Worm (Caenorhabditis elegans) whole organism, L4 larva: ENCODE data around the gene sulp-7.

ENCODE experiments used
- F26F4.8 ChIP-seq: fragments of 200-800 bp; sonication (Bioruptor generic); conservative IDR thresholded peaks from 2 replicates; pipeline ENCODE4 v1.3.6; 2022; ENCODE audit warnings: missing genetic modification characterization, missing compliant biosample characterization
- F37D6.2 ChIP-seq: sonication (generic microtip); optimal IDR thresholded peaks from 2 replicates; lab custom pipeline; 2016; ENCODE audit warnings: mild to moderate bottlenecking, missing genetic modification characterization, missing compliant biosample characterization
- F49E8.2 ChIP-seq: sonication (generic microtip); optimal IDR thresholded peaks from 2 replicates; lab custom pipeline; 2016; ENCODE audit warnings: missing compliant biosample characterization, mild to moderate bottlenecking, missing genetic modification characterization, borderline replicate concordance
- T20F7.1 ChIP-seq: fragments of 200-800 bp; sonication (Bioruptor generic); optimal IDR thresholded peaks from 2 replicates; lab custom pipeline; 2018; ENCODE audit warnings: mild to moderate bottlenecking, missing genetic modification characterization, missing compliant biosample characterization
- Y105C5A.15 ChIP-seq: fragments of 200-800 bp; sonication (Bioruptor generic); IDR thresholded peaks from 2 replicates; pipeline ENCODE4 v1.3.6; 2022; ENCODE audit warnings: missing genetic modification characterization, missing compliant biosample characterization
- Y5F2A.4 ChIP-seq: fragments of 200-800 bp; sonication (Bioruptor generic); optimal IDR thresholded peaks from 2 replicates; lab custom pipeline; 2018; ENCODE audit warnings: mild to moderate bottlenecking, missing genetic modification characterization, missing compliant biosample characterization
- ZK337.2 ChIP-seq: fragments of 200-800 bp; sonication (Bioruptor generic); IDR thresholded peaks from 2 replicates; pipeline ENCODE4 v1.3.6; 2022; ENCODE audit warnings: missing genetic modification reagents, missing genetic modification characterization, missing compliant biosample characterization
- aly-2 ChIP-seq: sonication (generic microtip); optimal IDR thresholded peaks from 2 replicates; lab custom pipeline; 2018; ENCODE audit warnings: missing biosample characterization, missing genetic modification characterization
- ceh-32 ChIP-seq: sonication (generic microtip); optimal IDR thresholded peaks from 2 replicates; lab custom pipeline; 2016; ENCODE audit warnings: mild to moderate bottlenecking, missing genetic modification characterization, missing compliant biosample characterization; ENCODE audit not compliant: poor library complexity
- ceh-44 ChIP-seq: fragments of 200-800 bp; sonication (Bioruptor generic); IDR thresholded peaks from 2 replicates; pipeline ENCODE4 v1.3.6; 2022; ENCODE audit warnings: missing genetic modification reagents, missing genetic modification characterization, missing compliant biosample characterization
- ces-1 ChIP-seq: fragments of 150-350 bp; sonication (generic microtip); optimal IDR thresholded peaks from 4 replicates; lab custom pipeline; 2014; ENCODE audit warnings: missing biosample characterization, missing genetic modification reagents, missing genetic modification characterization
- cey-2 ChIP-seq: sonication (generic microtip); optimal IDR thresholded peaks from 3 replicates; lab custom pipeline; 2017; ENCODE audit warnings: missing genetic modification characterization, mild to moderate bottlenecking, missing compliant biosample characterization, antibody characterized with exemption, borderline replicate concordance; ENCODE audit not compliant: insufficient read depth
- ctbp-1 ChIP-seq: fragments of 200-800 bp; sonication (Bioruptor generic); IDR thresholded peaks from 2 replicates; pipeline ENCODE4 v1.3.6; 2022; ENCODE audit warnings: missing genetic modification reagents, missing genetic modification characterization, missing compliant biosample characterization
- daf-12 ChIP-seq: fragments of 150-350 bp; optimal IDR thresholded peaks from 2 replicates; lab custom pipeline; 2014; ENCODE audit warnings: missing biosample characterization, missing genetic modification reagents, missing genetic modification characterization
- daf-8 ChIP-seq: fragments of 200-800 bp; sonication (Bioruptor generic); IDR thresholded peaks from 2 replicates; pipeline ENCODE4 v1.3.6; 2022; ENCODE audit warnings: missing genetic modification characterization, missing compliant biosample characterization
- dmd-6 ChIP-seq: fragments of 200-800 bp; sonication (Bioruptor generic); IDR thresholded peaks from 2 replicates; pipeline ENCODE4 v1.3.6; 2022; ENCODE audit warnings: missing genetic modification reagents, missing genetic modification characterization, missing compliant biosample characterization
- dpl-1 ChIP-seq: fragments of 150-350 bp; optimal IDR thresholded peaks from 2 replicates; lab custom pipeline; 2014; ENCODE audit warnings: missing biosample characterization, missing genetic modification reagents, missing genetic modification characterization
- egl-27 ChIP-seq: sonication (generic microtip); optimal IDR thresholded peaks from 3 replicates; lab custom pipeline; 2017; ENCODE audit warnings: missing biosample characterization, missing genetic modification reagents, missing genetic modification characterization
- egl-43 ChIP-seq: fragments of 200-800 bp; sonication (Bioruptor generic); IDR thresholded peaks from 2 replicates; pipeline ENCODE4 v1.3.6; 2022; ENCODE audit warnings: missing genetic modification reagents, missing genetic modification characterization, missing compliant biosample characterization
- fkh-10 ChIP-seq: fragments of 150-350 bp; optimal IDR thresholded peaks from 2 replicates; lab custom pipeline; 2014; ENCODE audit warnings: missing biosample characterization, missing genetic modification reagents, missing genetic modification characterization
- hif-1 ChIP-seq, 2 experiments: sonication (generic microtip); optimal IDR thresholded peaks; 2 replicates each; lab custom pipeline; 2016 to 2017; ENCODE audit warnings: missing compliant biosample characterization in 2 of 2, missing genetic modification characterization in 2 of 2, missing genetic modification reagents in 2 of 2, missing genotype in 2 of 2, mild to moderate bottlenecking in 1 of 2
- lin-13 ChIP-seq: fragments of 150-350 bp; optimal IDR thresholded peaks from 2 replicates; lab custom pipeline; 2014; ENCODE audit warnings: missing biosample characterization, missing genetic modification reagents, missing genetic modification characterization
- lin-29 ChIP-seq: fragments of 200-800 bp; sonication (Bioruptor generic); IDR thresholded peaks from 2 replicates; pipeline ENCODE4 v1.3.6; 2022; ENCODE audit warnings: missing genetic modification reagents, missing genetic modification characterization, missing compliant biosample characterization
- lin-38 ChIP-seq: fragments of 200-800 bp; sonication (Bioruptor generic); IDR thresholded peaks from 2 replicates; pipeline ENCODE4 v1.3.6; 2022; ENCODE audit warnings: missing genetic modification reagents, missing genetic modification characterization, missing compliant biosample characterization
- lin-39 ChIP-seq: fragments of 150-350 bp; optimal IDR thresholded peaks from 2 replicates; lab custom pipeline; 2014; ENCODE audit warnings: missing biosample characterization, missing genetic modification reagents, missing genetic modification characterization
- lir-3 ChIP-seq: sonication (generic microtip); optimal IDR thresholded peaks from 2 replicates; lab custom pipeline; 2016; ENCODE audit warnings: mild to moderate bottlenecking, missing genetic modification characterization, missing compliant biosample characterization
- lsy-2 ChIP-seq, 2 experiments: fragments of 150-350 bp in 1 of 2; sonication (generic microtip) in 1 of 2; optimal IDR thresholded peaks; 2 replicates each; lab custom pipeline; 2014 to 2017; ENCODE audit warnings: missing biosample characterization in 2 of 2, missing genetic modification characterization in 2 of 2
- madf-5 ChIP-seq, 2 experiments: fragments of 200-800 bp; sonication (Bioruptor generic); IDR thresholded peaks; 2 replicates each; pipeline ENCODE4 v1.3.6; 2022; ENCODE audit warnings: missing compliant biosample characterization in 2 of 2, missing genetic modification characterization in 2 of 2
- madf-9 ChIP-seq: fragments of 200-800 bp; sonication (Bioruptor generic); conservative IDR thresholded peaks from 2 replicates; pipeline ENCODE4 v1.3.6; 2022; ENCODE audit warnings: missing genetic modification reagents, missing genetic modification characterization, missing compliant biosample characterization
- mdl-1 ChIP-seq, 2 experiments: fragments of 150-350 bp in 1 of 2; sonication (generic microtip) in 1 of 2; optimal IDR thresholded peaks; 2 replicates each; lab custom pipeline; 2014 to 2017; ENCODE audit warnings: missing biosample characterization in 2 of 2, missing genetic modification characterization in 2 of 2
- mdt-29 ChIP-seq: fragments of 200-800 bp; sonication (Bioruptor generic); IDR thresholded peaks from 2 replicates; pipeline ENCODE4 v1.3.6; 2022; ENCODE audit warnings: missing genetic modification reagents, missing genetic modification characterization, missing compliant biosample characterization
- mes-2 ChIP-seq: sonication (generic microtip); optimal IDR thresholded peaks from 2 replicates; lab custom pipeline; 2016; ENCODE audit warnings: missing genotype, mild to moderate bottlenecking, missing genetic modification characterization, missing compliant biosample characterization; ENCODE audit not compliant: poor library complexity, severe bottlenecking
- mxl-2 ChIP-seq: fragments of 200-800 bp; sonication (Bioruptor generic); conservative IDR thresholded peaks from 2 replicates; pipeline ENCODE4 v1.3.6; 2022; ENCODE audit warnings: missing genetic modification reagents, missing genetic modification characterization, missing compliant biosample characterization
- mxl-3 ChIP-seq: fragments of 200-800 bp; sonication (Bioruptor generic); optimal IDR thresholded peaks from 2 replicates; lab custom pipeline; 2018; ENCODE audit warnings: mild to moderate bottlenecking, missing genetic modification characterization, missing compliant biosample characterization
- nhr-102 ChIP-seq: sonication (generic microtip); optimal IDR thresholded peaks from 2 replicates; lab custom pipeline; 2016; ENCODE audit warnings: mild to moderate bottlenecking, missing genetic modification characterization, moderate library complexity, missing compliant biosample characterization
- nhr-11 ChIP-seq: fragments of 150-350 bp; optimal IDR thresholded peaks from 2 replicates; lab custom pipeline; 2014; ENCODE audit warnings: missing biosample characterization, missing genetic modification characterization
- nhr-237 ChIP-seq: sonication (generic microtip); optimal IDR thresholded peaks from 2 replicates; lab custom pipeline; 2017; ENCODE audit warnings: missing biosample characterization, missing genetic modification characterization
- nhr-6 ChIP-seq: fragments of 150-350 bp; optimal IDR thresholded peaks from 2 replicates; lab custom pipeline; 2014; ENCODE audit warnings: missing biosample characterization, missing genetic modification characterization
- nhr-76 ChIP-seq: fragments of 150-350 bp; optimal IDR thresholded peaks from 2 replicates; lab custom pipeline; 2014; ENCODE audit warnings: missing biosample characterization, missing genetic modification characterization
- php-3 ChIP-seq: fragments of 200-800 bp; sonication (Bioruptor generic); IDR thresholded peaks from 2 replicates; pipeline ENCODE4 v1.3.6; 2022; ENCODE audit warnings: missing genetic modification reagents, missing genetic modification characterization, missing compliant biosample characterization
- sdz-12 ChIP-seq: fragments of 200-800 bp; sonication (Bioruptor generic); optimal IDR thresholded peaks from 2 replicates; lab custom pipeline; 2018; ENCODE audit warnings: mild to moderate bottlenecking, missing genetic modification characterization, missing compliant biosample characterization
- skn-1 ChIP-seq: fragments of 150-350 bp; optimal IDR thresholded peaks from 2 replicates; lab custom pipeline; 2014; ENCODE audit warnings: missing biosample characterization, missing genetic modification characterization
- snpc-4 ChIP-seq: fragments of 150-350 bp; optimal IDR thresholded peaks from 2 replicates; lab custom pipeline; 2014; ENCODE audit warnings: missing biosample characterization, missing genetic modification characterization
- unc-39 ChIP-seq: sonication (generic microtip); optimal IDR thresholded peaks from 2 replicates; lab custom pipeline; 2017; ENCODE audit warnings: missing biosample characterization, missing genetic modification characterization
- vab-7 ChIP-seq: fragments of 200-800 bp; sonication (Bioruptor generic); IDR thresholded peaks from 2 replicates; pipeline ENCODE4 v1.3.6; 2022; ENCODE audit warnings: missing genetic modification reagents, missing genetic modification characterization, missing compliant biosample characterization
- zfp-2 ChIP-seq: sonication (generic microtip); optimal IDR thresholded peaks from 2 replicates; lab custom pipeline; 2016; ENCODE audit warnings: mild to moderate bottlenecking, missing genetic modification characterization, missing compliant biosample characterization
- zip-2 ChIP-seq: fragments of 150-350 bp; optimal IDR thresholded peaks from 2 replicates; lab custom pipeline; 2014; ENCODE audit warnings: missing biosample characterization, missing genetic modification characterization

sulp-7 gene

ce11 chrX:11093985-11094593, 13.6 kb downstream of the sulp-7 start (continued):
- TF ChIP-seq sdz-12 (GFP tag; lab: Kevin White, UChicago), result peak; percentile 90
- peak; percentile 93 for TF ChIP-seq skn-1 (tag; lab: Kevin White, UChicago)
- peak; percentile 99 for TF ChIP-seq nhr-6 (tag; lab: Kevin White, UChicago)
- peak; percentile 99 for TF ChIP-seq lin-13 (GFP tag; lab: Kevin White, UChicago)
- TF ChIP-seq Y105C5A.15 (GFP tag; lab: Robert Waterston, UW), result peak; percentile 98
- TF ChIP-seq lin-38 (GFP tag; lab: Robert Waterston, UW), result peak; percentile 91
- TF ChIP-seq mxl-2 (GFP tag; lab: Robert Waterston, UW), result peak; percentile 91
- no peak for TF ChIP-seq F26F4.8
- TF ChIP-seq ceh-32 (tag; lab: Kevin White, UChicago), result peak; percentile 93
- TF ChIP-seq nhr-11 (tag; lab: Kevin White, UChicago), result peak; percentile 97
- peak; percentile 99 for TF ChIP-seq vab-7
- peak; percentile 99 for TF ChIP-seq dmd-6 (GFP tag; lab: Robert Waterston, UW)
- peak; percentile 94 for TF ChIP-seq unc-39 (tag; lab: Kevin White, UChicago)
- peak; percentile 74 to 93 for TF ChIP-seq madf-5 (GFP tag; IDR thresholded peaks at IDR 0.05; lab: Robert Waterston, UW)
- TF ChIP-seq egl-43, result peak; percentile 100
- peak; percentile 98 for TF ChIP-seq mes-2 (tag; lab: Kevin White, UChicago)
- peak; percentile 73 for TF ChIP-seq aly-2 (tag; lab: Kevin White, UChicago)
- peak; percentile 98 for TF ChIP-seq nhr-237 (tag; lab: Kevin White, UChicago)
- TF ChIP-seq lin-39 (tag; lab: Kevin White, UChicago), result peak; percentile 100
- TF ChIP-seq ctbp-1 (GFP tag; lab: Robert Waterston, UW), result peak; percentile 99
- peak; percentile 98 for TF ChIP-seq Y5F2A.4 (GFP tag; lab: Kevin White, UChicago)
- peak; percentile 31 for TF ChIP-seq snpc-4
- peak; percentile 97 for TF ChIP-seq egl-27 (tag; lab: Kevin White, UChicago)
- peak; percentile 98 for TF ChIP-seq mxl-3 (GFP tag; lab: Kevin White, UChicago)
- TF ChIP-seq mdt-29 (GFP tag; lab: Robert Waterston, UW), result peak; percentile 97
- peak; percentile 94 for TF ChIP-seq T20F7.1 (GFP tag; lab: Kevin White, UChicago)
- peak; percentile 99 for TF ChIP-seq lin-29 (GFP tag; lab: Robert Waterston, UW)

ce11 chrX:11095480-11095879, 15.0 kb downstream of the sulp-7 start:
- peak; percentile 16 for TF ChIP-seq zfp-2 (tag; lab: Kevin White, UChicago)
- no peak for TF ChIP-seq snpc-4
- peak; percentile 30 to 65 for TF ChIP-seq hif-1 (tag; optimal IDR thresholded peaks at IDR 0.05; lab: Kevin White, UChicago)
- TF ChIP-seq zip-2 (tag; lab: Kevin White, UChicago), result peak; percentile 75
- no peak for TF ChIP-seq aly-2 (tag; lab: Kevin White, UChicago)
- TF ChIP-seq nhr-76, result no peak
- peak; percentile 78 for TF ChIP-seq lin-38 (GFP tag; lab: Robert Waterston, UW)
- peak; percentile 71 for TF ChIP-seq mxl-3 (GFP tag; lab: Kevin White, UChicago)
- TF ChIP-seq fkh-10 (GFP tag; lab: Kevin White, UChicago), result peak; percentile 4
- TF ChIP-seq egl-43, result no peak; the same call in none of the 2 replicates
- peak in 1 of 2 experiments; percentile 25 for TF ChIP-seq lsy-2 (tag; optimal IDR thresholded peaks at IDR 0.05; lab: Kevin White, UChicago)
- no peak for TF ChIP-seq daf-8 (GFP tag; lab: Robert Waterston, UW)
- peak; percentile 93 for TF ChIP-seq F37D6.2 (tag; lab: Kevin White, UChicago)
- TF ChIP-seq lin-13 (GFP tag; lab: Kevin White, UChicago), result peak; percentile 67
- peak in 1 of 2 experiments; percentile 82 for TF ChIP-seq mdl-1 (tag; optimal IDR thresholded peaks at IDR 0.05; lab: Kevin White, UChicago)
- no peak for TF ChIP-seq egl-27 (tag; lab: Kevin White, UChicago)
- TF ChIP-seq Y105C5A.15 (GFP tag; lab: Robert Waterston, UW), result peak; percentile 53; the same call in 1 of the 2 replicates
- no peak for TF ChIP-seq nhr-237 (tag; lab: Kevin White, UChicago)
- TF ChIP-seq F49E8.2 (tag; lab: Kevin White, UChicago), result peak; percentile 65
- TF ChIP-seq nhr-102 (tag; lab: Kevin White, UChicago), result peak; percentile 92
- TF ChIP-seq dpl-1, result peak; percentile 50
- TF ChIP-seq ces-1 (GFP tag; lab: Kevin White, UChicago), result peak; percentile 41
- peak; percentile 83 for TF ChIP-seq php-3 (GFP tag; lab: Robert Waterston, UW)
- peak; percentile 84 for TF ChIP-seq lir-3 (tag; lab: Kevin White, UChicago)
- peak; percentile 75; the same call in 1 of the 2 replicates for TF ChIP-seq ceh-44
- no peak for TF ChIP-seq cey-2 (tag; lab: Kevin White, UChicago)
- TF ChIP-seq madf-9 (GFP tag; lab: Robert Waterston, UW), result peak; percentile 88
- TF ChIP-seq ZK337.2 (GFP tag; lab: Robert Waterston, UW), result peak; percentile 85
- TF ChIP-seq daf-12 (tag; lab: Kevin White, UChicago), result no peak
